Fruit fly (Drosophila melanogaster) whole organism, prepupa: ENCODE measurements around the gene dj-1beta.
A peak's percentile ranks its signal among the peaks of the same experiment; 100 is the strongest.

ENCODE experiments used
- CG10631 ChIP-seq: fragments of 200-800 bp; sonication (Bioruptor generic); optimal IDR thresholded peaks from 2 replicates; lab custom pipeline; 2016; ENCODE audit warnings: missing biosample characterization, missing genetic modification characterization
- CG11294 ChIP-seq: fragments of 200-800 bp; sonication (Bioruptor generic); IDR thresholded peaks from 2 replicates; pipeline ENCODE4 v1.3.6; 2022; ENCODE audit warnings: missing biosample characterization, missing genetic modification characterization
- CG11902 ChIP-seq: fragments of 200-800 bp; sonication (Bioruptor generic); optimal IDR thresholded peaks from 3 replicates; lab custom pipeline; 2016; ENCODE audit warnings: missing biosample characterization, missing genetic modification characterization
- CG15336 ChIP-seq: fragments of 200-800 bp; sonication (Bioruptor generic); IDR thresholded peaks from 2 replicates; pipeline ENCODE4 v1.3.6; 2022; ENCODE audit warnings: missing biosample characterization, missing genetic modification characterization
- CG1621 ChIP-seq: fragments of 200-800 bp; sonication (Bioruptor generic); optimal IDR thresholded peaks from 3 replicates; lab custom pipeline; 2018; ENCODE audit warnings: missing biosample characterization, mild to moderate bottlenecking, missing genetic modification characterization
- CG31627 ChIP-seq: fragments of 200-800 bp; sonication (Bioruptor generic); optimal IDR thresholded peaks from 3 replicates; lab custom pipeline; 2016; ENCODE audit warnings: missing biosample characterization, missing genetic modification characterization
- CG32006 ChIP-seq: fragments of 200-800 bp; sonication (Bioruptor generic); optimal IDR thresholded peaks from 3 replicates; lab custom pipeline; 2017; ENCODE audit warnings: missing biosample characterization, mild to moderate bottlenecking, missing genetic modification characterization
- CG34406 ChIP-seq: fragments of 200-800 bp; sonication (Bioruptor generic); optimal IDR thresholded peaks from 3 replicates; lab custom pipeline; 2016; ENCODE audit warnings: missing biosample characterization, missing genetic modification characterization
- CG3919 ChIP-seq: fragments of 200-800 bp; sonication (Bioruptor generic); optimal IDR thresholded peaks from 3 replicates; lab custom pipeline; 2016; ENCODE audit warnings: missing biosample characterization, missing genetic modification characterization
- CG4318 ChIP-seq: fragments of 200-800 bp; sonication (Bioruptor generic); optimal IDR thresholded peaks from 3 replicates; lab custom pipeline; 2017; ENCODE audit warnings: missing biosample characterization, mild to moderate bottlenecking, missing genetic modification characterization
- CG6163 ChIP-seq: fragments of 200-800 bp; sonication (Bioruptor generic); IDR thresholded peaks from 3 replicates; pipeline ENCODE4 v1.3.6; 2022; ENCODE audit warnings: missing biosample characterization, missing genetic modification characterization
- CG6792 ChIP-seq: fragments of 200-800 bp; sonication (Bioruptor generic); optimal IDR thresholded peaks from 3 replicates; lab custom pipeline; 2016; ENCODE audit warnings: missing biosample characterization, missing genetic modification characterization
- CG6808 ChIP-seq: fragments of 200-800 bp; sonication (Bioruptor generic); optimal IDR thresholded peaks from 3 replicates; lab custom pipeline; 2017; ENCODE audit warnings: missing biosample characterization, missing genetic modification characterization, mild to moderate bottlenecking, moderate library complexity, missing genetic modification reagents
- CG7368 ChIP-seq: fragments of 200-800 bp; sonication (Bioruptor generic); optimal IDR thresholded peaks from 3 replicates; lab custom pipeline; 2016; ENCODE audit warnings: missing biosample characterization, missing genetic modification characterization
- CG8119 ChIP-seq: fragments of 200-800 bp; sonication (Bioruptor generic); IDR thresholded peaks from 3 replicates; pipeline ENCODE4 v1.3.6; 2022; ENCODE audit warnings: missing biosample characterization, missing genetic modification characterization
- CG8319 ChIP-seq: fragments of 200-800 bp; sonication (Bioruptor generic); optimal IDR thresholded peaks from 3 replicates; lab custom pipeline; 2016; ENCODE audit warnings: missing biosample characterization, missing genetic modification characterization
- CG8632 ChIP-seq: fragments of 200-800 bp; sonication (Bioruptor generic); optimal IDR thresholded peaks from 3 replicates; lab custom pipeline; 2016; ENCODE audit warnings: missing biosample characterization, missing genetic modification characterization
- Eip75B ChIP-seq: fragments of 200-800 bp; sonication (Bioruptor generic); optimal IDR thresholded peaks from 3 replicates; lab custom pipeline; 2016; ENCODE audit warnings: missing biosample characterization, missing genetic modification characterization
- Ets21C ChIP-seq: fragments of 200-800 bp; sonication (Bioruptor generic); optimal IDR thresholded peaks from 3 replicates; lab custom pipeline; 2016; ENCODE audit warnings: missing biosample characterization, missing genetic modification characterization
- Ets96B ChIP-seq: fragments of 200-800 bp; optimal IDR thresholded peaks from 2 replicates; lab custom pipeline; 2019; ENCODE audit warnings: missing biosample characterization, mild to moderate bottlenecking, missing genetic modification characterization, moderate library complexity
- Gug ChIP-seq: fragments of 200-800 bp; sonication (Bioruptor generic); IDR thresholded peaks from 2 replicates; pipeline ENCODE4 v1.3.6; 2022; ENCODE audit warnings: missing biosample characterization, missing genetic modification characterization
- Hr39 ChIP-seq: fragments of 200-800 bp; sonication (Bioruptor generic); optimal IDR thresholded peaks from 2 replicates; lab custom pipeline; 2016; ENCODE audit warnings: missing biosample characterization, missing genetic modification characterization
- Lpt ChIP-seq: fragments of 200-800 bp; sonication (Bioruptor generic); optimal IDR thresholded peaks from 3 replicates; lab custom pipeline; 2016; ENCODE audit warnings: missing biosample characterization, missing genetic modification characterization
- OdsH ChIP-seq: fragments of 200-800 bp; sonication (Bioruptor generic); optimal IDR thresholded peaks from 3 replicates; lab custom pipeline; 2016; ENCODE audit warnings: missing biosample characterization, missing genetic modification characterization
- Smox ChIP-seq: fragments of 200-800 bp; sonication (Bioruptor generic); optimal IDR thresholded peaks from 3 replicates; lab custom pipeline; 2016; ENCODE audit warnings: missing biosample characterization, missing genetic modification characterization
- Sox102F ChIP-seq: fragments of 200-800 bp; sonication (Bioruptor generic); optimal IDR thresholded peaks from 2 replicates; lab custom pipeline; 2016; ENCODE audit warnings: missing biosample characterization, mild to moderate bottlenecking, missing genetic modification characterization
- Sox15 ChIP-seq: fragments of 200-800 bp; sonication (Bioruptor generic); optimal IDR thresholded peaks from 3 replicates; lab custom pipeline; 2016; ENCODE audit warnings: missing biosample characterization, missing genetic modification characterization
- achi ChIP-seq: fragments of 200-800 bp; sonication (Bioruptor generic); optimal IDR thresholded peaks from 3 replicates; lab custom pipeline; 2016; ENCODE audit warnings: missing biosample characterization, missing genetic modification characterization
- acj6 ChIP-seq: fragments of 200-800 bp; sonication (Bioruptor generic); optimal IDR thresholded peaks from 3 replicates; lab custom pipeline; 2016; ENCODE audit warnings: missing biosample characterization, missing genetic modification characterization
- dac ChIP-seq: fragments of 200-800 bp; sonication (Bioruptor generic); optimal IDR thresholded peaks from 2 replicates; lab custom pipeline; 2017; ENCODE audit warnings: missing biosample characterization, mild to moderate bottlenecking, missing genetic modification characterization
- dsx ChIP-seq: fragments of 200-800 bp; optimal IDR thresholded peaks from 3 replicates; lab custom pipeline; 2019; ENCODE audit warnings: missing biosample characterization, mild to moderate bottlenecking, missing genetic modification characterization, moderate library complexity; ENCODE audit not compliant: poor library complexity, severe bottlenecking
- eg ChIP-seq: fragments of 200-800 bp; sonication (Bioruptor generic); IDR thresholded peaks from 3 replicates; pipeline ENCODE4 v1.3.6; 2022; ENCODE audit warnings: missing biosample characterization, missing genetic modification characterization
- esn ChIP-seq: fragments of 200-800 bp; sonication (Bioruptor generic); optimal IDR thresholded peaks from 2 replicates; lab custom pipeline; 2016; ENCODE audit warnings: missing biosample characterization, mild to moderate bottlenecking, missing genetic modification characterization, moderate library complexity
- fd59A ChIP-seq: fragments of 200-800 bp; sonication (Bioruptor generic); optimal IDR thresholded peaks from 2 replicates; lab custom pipeline; 2017; ENCODE audit warnings: missing biosample characterization, mild to moderate bottlenecking, missing genetic modification characterization, missing genetic modification reagents
- fd85E ChIP-seq: fragments of 200-800 bp; sonication (Bioruptor generic); optimal IDR thresholded peaks from 3 replicates; lab custom pipeline; 2016; ENCODE audit warnings: missing biosample characterization, missing genetic modification characterization
- fkh ChIP-seq: fragments of 200-800 bp; sonication (Bioruptor generic); optimal IDR thresholded peaks from 3 replicates; lab custom pipeline; 2017; ENCODE audit warnings: missing biosample characterization, mild to moderate bottlenecking, missing genetic modification characterization, moderate library complexity
- lz ChIP-seq: fragments of 200-800 bp; sonication (Bioruptor generic); optimal IDR thresholded peaks from 3 replicates; lab custom pipeline; 2016; ENCODE audit warnings: missing biosample characterization, missing genetic modification characterization
- net ChIP-seq: fragments of 200-800 bp; sonication (Bioruptor generic); optimal IDR thresholded peaks from 3 replicates; lab custom pipeline; 2016; ENCODE audit warnings: missing biosample characterization, missing genetic modification characterization
- pdm3 ChIP-seq: fragments of 200-800 bp; sonication (Bioruptor generic); optimal IDR thresholded peaks from 3 replicates; lab custom pipeline; 2016; ENCODE audit warnings: missing biosample characterization, missing genetic modification characterization
- salr ChIP-seq, 2 experiments: fragments of 200-800 bp; sonication (Bioruptor generic); optimal IDR thresholded peaks; 3 replicates each; lab custom pipeline; 2016 to 2018; ENCODE audit warnings: missing biosample characterization in 2 of 2, missing genetic modification characterization in 2 of 2, mild to moderate bottlenecking in 1 of 2
- spab ChIP-seq: fragments of 200-800 bp; sonication (Bioruptor generic); optimal IDR thresholded peaks from 2 replicates; lab custom pipeline; 2017; ENCODE audit warnings: missing biosample characterization, mild to moderate bottlenecking, missing genetic modification characterization, missing genetic modification reagents
- ss ChIP-seq, 2 experiments: fragments of 200-800 bp; sonication (Bioruptor generic); optimal IDR thresholded peaks; 2 replicates in 1 of 2; 3 replicates in 1 of 2; lab custom pipeline; 2017 to 2018; ENCODE audit warnings: mild to moderate bottlenecking in 2 of 2, missing biosample characterization in 2 of 2, missing genetic modification characterization in 2 of 2, moderate library complexity in 1 of 2
- svp ChIP-seq: fragments of 200-800 bp; sonication (Bioruptor generic); peaks from one replicate; lab custom pipeline; 2016; ENCODE audit warnings: missing biosample characterization, missing genetic modification characterization
- topi ChIP-seq: fragments of 200-800 bp; sonication (Bioruptor generic); optimal IDR thresholded peaks from 3 replicates; lab custom pipeline; 2016; ENCODE audit warnings: missing biosample characterization, missing genetic modification characterization
- vri ChIP-seq: fragments of 200-800 bp; sonication (Bioruptor generic); optimal IDR thresholded peaks from 3 replicates; lab custom pipeline; 2016; ENCODE audit warnings: missing biosample characterization, mild to moderate bottlenecking, missing genetic modification characterization

Gene dj-1beta

dm6 chr3R:30811300-30812022 lies 4.5 kb downstream of the dj-1beta start (continued):
- peak; percentile 58 for TF ChIP-seq OdsH
- peak in 1 of 2 experiments; percentile 31 for TF ChIP-seq salr (GFP tag; optimal IDR thresholded peaks at IDR 0.05; lab: Kevin White, UChicago)
- no peak for TF ChIP-seq Gug (GFP tag; lab: Robert Waterston, UW)
- TF ChIP-seq CG6792 (GFP tag; lab: Kevin White, UChicago) = peak; percentile 44
- peak; percentile 65 for TF ChIP-seq pdm3 (GFP tag; lab: Kevin White, UChicago)
- peak; percentile 54 for TF ChIP-seq CG32006 (GFP tag; lab: Kevin White, UChicago)
- peak; percentile 52 for TF ChIP-seq CG3919
- TF ChIP-seq Sox102F (GFP tag; lab: Kevin White, UChicago) = peak; percentile 63
- TF ChIP-seq Lpt = no peak
- TF ChIP-seq CG15336 (GFP tag; lab: Robert Waterston, UW) = peak; percentile 54
- peak; percentile 54 for TF ChIP-seq achi (GFP tag; lab: Kevin White, UChicago)
- peak; percentile 70 for TF ChIP-seq topi (GFP tag; lab: Kevin White, UChicago)
- peak; percentile 50; the same call in 1 of the 3 replicates for TF ChIP-seq eg (GFP tag; lab: Robert Waterston, UW)
- peak; percentile 63 for TF ChIP-seq Ets21C (GFP tag; lab: Kevin White, UChicago)
- no peak for TF ChIP-seq CG6808 (GFP tag; lab: Kevin White, UChicago)
- peak; percentile 35 for TF ChIP-seq CG8319 (GFP tag; lab: Kevin White, UChicago)
- peak; percentile 83 for TF ChIP-seq svp (GFP tag; lab: Kevin White, UChicago)
- TF ChIP-seq CG31627 (GFP tag; lab: Kevin White, UChicago) = peak; percentile 79
- TF ChIP-seq vri (GFP tag; lab: Kevin White, UChicago) = peak; percentile 66
- peak; percentile 52 for TF ChIP-seq CG34406 (GFP tag; lab: Kevin White, UChicago)
- TF ChIP-seq ss (GFP tag; optimal IDR thresholded peaks at IDR 0.05; lab: Kevin White, UChicago) = no peak
- TF ChIP-seq acj6 = peak; percentile 62
- TF ChIP-seq CG10631 = peak; percentile 41
- TF ChIP-seq fd59A (GFP tag; lab: Kevin White, UChicago) = no peak
- peak; percentile 2 for TF ChIP-seq spab
- no peak for TF ChIP-seq fkh (GFP tag; lab: Kevin White, UChicago)
- peak; percentile 76 for TF ChIP-seq Hr39 (GFP tag; lab: Kevin White, UChicago)
- peak; percentile 27 for TF ChIP-seq CG1621 (tag; lab: Kevin White, UChicago)
- no peak for TF ChIP-seq CG11294 (GFP tag; lab: Robert Waterston, UW)
- peak; percentile 75 for TF ChIP-seq lz

dm6 chr3R:30812023-30812345 lies 5.1 kb downstream of the dj-1beta start:
- TF ChIP-seq fkh (GFP tag; lab: Kevin White, UChicago) (peak; percentile 52), Ets96B (no peak)

- TF ChIP-seq dac = no peak
- TF ChIP-seq CG11902 (GFP tag; lab: Kevin White, UChicago) = no peak
- TF ChIP-seq Sox15 (GFP tag; lab: Kevin White, UChicago) = no peak
- no peak for TF ChIP-seq Ets96B
- no peak for TF ChIP-seq dsx (GFP tag; lab: Kevin White, UChicago)
- TF ChIP-seq Eip75B (GFP tag; lab: Kevin White, UChicago) = no peak
- no peak for TF ChIP-seq CG7368 (GFP tag; lab: Kevin White, UChicago)
- peak; percentile 35; the same call in 1 of the 2 replicates for TF ChIP-seq Gug (GFP tag; lab: Robert Waterston, UW)
- TF ChIP-seq esn (GFP tag; lab: Kevin White, UChicago) = peak; percentile 67
- peak; percentile 60 for TF ChIP-seq CG8119 (GFP tag; lab: Robert Waterston, UW)
- peak; percentile 59 for TF ChIP-seq Smox (GFP tag; lab: Kevin White, UChicago)
- no peak for TF ChIP-seq CG6792 (GFP tag; lab: Kevin White, UChicago)
- no peak for TF ChIP-seq salr (GFP tag; optimal IDR thresholded peaks at IDR 0.05; lab: Kevin White, UChicago)
- peak; percentile 44 for TF ChIP-seq achi (GFP tag; lab: Kevin White, UChicago)
- no peak for TF ChIP-seq CG4318 (GFP tag; lab: Kevin White, UChicago)
- TF ChIP-seq ss (GFP tag; optimal IDR thresholded peaks at IDR 0.05; lab: Kevin White, UChicago) = no peak
- no peak for TF ChIP-seq fd59A (GFP tag; lab: Kevin White, UChicago)
- peak; percentile 27 for TF ChIP-seq Ets21C (GFP tag; lab: Kevin White, UChicago)
- 0 out of 3 replicates have a peak, but pooled peaks have one; percentile 24 for TF ChIP-seq CG6163 (GFP tag; lab: Robert Waterston, UW)
- TF ChIP-seq fd85E (GFP tag; lab: Kevin White, UChicago) = no peak
- TF ChIP-seq OdsH = peak; percentile 43
- no peak for TF ChIP-seq CG8632 (GFP tag; lab: Kevin White, UChicago)
- peak; percentile 2 for TF ChIP-seq net
- peak; percentile 70 for TF ChIP-seq CG31627 (GFP tag; lab: Kevin White, UChicago)
- TF ChIP-seq Sox102F (GFP tag; lab: Kevin White, UChicago) = peak; percentile 35
Measured at dm6 chr3R:30812401-30813207, 5.7 kb downstream of the dj-1beta start.
